Fruit fly (Drosophila melanogaster) whole organism, embryonic: ENCODE results near the gene CG8173.

Source experiments
- Atf6 ChIP-seq: fragments of 200-800 bp; sonication (Bioruptor generic); IDR thresholded peaks from 2 replicates; pipeline ENCODE4 v1.3.6; 2022; ENCODE audit warnings: missing biosample characterization, missing genetic modification characterization
- Blimp-1 ChIP-seq: fragments of 200-800 bp; sonication (Bioruptor generic); optimal IDR thresholded peaks from 3 replicates; lab custom pipeline; 2018; ENCODE audit warnings: missing biosample characterization, missing genetic modification characterization, mild to moderate bottlenecking, moderate library complexity, missing genetic modification reagents
- CG11504 ChIP-seq: fragments of 200-800 bp; sonication (Bioruptor generic); optimal IDR thresholded peaks from 3 replicates; lab custom pipeline; 2019; ENCODE audit warnings: missing biosample characterization, mild to moderate bottlenecking, missing genetic modification characterization, moderate library complexity
- CG11560 ChIP-seq: fragments of 200-800 bp; sonication (Bioruptor generic); IDR thresholded peaks from 3 replicates; pipeline ENCODE4 v1.3.6; 2022; ENCODE audit warnings: missing biosample characterization, missing genetic modification characterization
- CG12236 ChIP-seq: fragments of 200-800 bp; sonication (Bioruptor generic); optimal IDR thresholded peaks from 2 replicates; lab custom pipeline; 2016; ENCODE audit warnings: missing biosample characterization, missing genetic modification characterization
- CG12769 ChIP-seq: fragments of 200-800 bp; sonication (Bioruptor generic); optimal IDR thresholded peaks from 2 replicates; lab custom pipeline; 2019; ENCODE audit warnings: missing biosample characterization, mild to moderate bottlenecking, missing genetic modification characterization, moderate library complexity
- CG13424 ChIP-seq: fragments of 200-800 bp; sonication (Bioruptor generic); optimal IDR thresholded peaks from 2 replicates; lab custom pipeline; 2019; ENCODE audit warnings: missing biosample characterization, mild to moderate bottlenecking, missing genetic modification characterization, moderate library complexity
- CG13894 ChIP-seq: fragments of 200-800 bp; sonication (Bioruptor generic); optimal IDR thresholded peaks from 3 replicates; lab custom pipeline; 2018; ENCODE audit warnings: missing biosample characterization, mild to moderate bottlenecking, missing genetic modification characterization, moderate library complexity
- CG14710 ChIP-seq: fragments of 200-800 bp; sonication (Bioruptor generic); optimal IDR thresholded peaks from 3 replicates; lab custom pipeline; 2019; ENCODE audit warnings: missing biosample characterization, mild to moderate bottlenecking, missing genetic modification characterization, moderate library complexity
- CG16815 ChIP-seq: fragments of 200-800 bp; sonication (Bioruptor generic); optimal IDR thresholded peaks from 3 replicates; lab custom pipeline; 2017; ENCODE audit warnings: missing biosample characterization, mild to moderate bottlenecking, missing genetic modification characterization
- CG1832 ChIP-seq: fragments of 200-800 bp; sonication (Bioruptor generic); optimal IDR thresholded peaks from 2 replicates; lab custom pipeline; 2017; ENCODE audit warnings: missing biosample characterization, mild to moderate bottlenecking, missing genetic modification characterization, inconsistent platforms
- CG2678 ChIP-seq: fragments of 200-800 bp; sonication (Bioruptor generic); optimal IDR thresholded peaks from 3 replicates; lab custom pipeline; 2019; ENCODE audit warnings: missing biosample characterization, mild to moderate bottlenecking, missing genetic modification characterization, moderate library complexity
- CG32532 ChIP-seq: fragments of 200-800 bp; sonication (Bioruptor generic); IDR thresholded peaks from 2 replicates; pipeline ENCODE4 v1.3.6; 2022; ENCODE audit warnings: missing biosample characterization, missing genetic modification characterization
- CG6765 ChIP-seq: fragments of 200-800 bp; sonication (Bioruptor generic); optimal IDR thresholded peaks from 3 replicates; lab custom pipeline; 2017; ENCODE audit warnings: missing biosample characterization, mild to moderate bottlenecking, missing genetic modification characterization
- CG7745 ChIP-seq: fragments of 200-800 bp; sonication (Bioruptor generic); optimal IDR thresholded peaks from 2 replicates; lab custom pipeline; 2018; ENCODE audit warnings: missing biosample characterization, mild to moderate bottlenecking, missing genetic modification characterization, moderate library complexity
- CG9932 ChIP-seq: fragments of 200-800 bp; sonication (Bioruptor generic); IDR thresholded peaks from 2 replicates; pipeline ENCODE4 v1.3.6; 2022; ENCODE audit warnings: missing biosample characterization, missing genetic modification characterization
- CkIIα-i1 ChIP-seq: fragments of 200-800 bp; sonication (Bioruptor generic); IDR thresholded peaks from 2 replicates; pipeline ENCODE4 v1.3.6; 2022; ENCODE audit warnings: missing biosample characterization, missing genetic modification characterization
- CrebB ChIP-seq: fragments of 200-800 bp; sonication (Bioruptor generic); optimal IDR thresholded peaks from 3 replicates; lab custom pipeline; 2018; ENCODE audit warnings: missing biosample characterization, mild to moderate bottlenecking, missing genetic modification characterization
- D ChIP-seq, 2 experiments: fragments of 200-800 bp in 1 of 2; fragments of >200 bp in 1 of 2; sonication (Bioruptor generic) in 1 of 2; optimal IDR thresholded peaks; 2 replicates in 1 of 2; 3 replicates in 1 of 2; lab custom pipeline; 2017; ENCODE audit warnings: mild to moderate bottlenecking in 1 of 2, missing biosample characterization in 1 of 2, missing genetic modification characterization in 1 of 2, missing genetic modification reagents in 1 of 2
- Deaf1 ChIP-seq: fragments of 200-800 bp; optimal IDR thresholded peaks from 3 replicates; lab custom pipeline; 2019; ENCODE audit warnings: missing biosample characterization, mild to moderate bottlenecking, missing genetic modification characterization, moderate library complexity
- Lhr ChIP-seq: fragments of 200-800 bp; sonication (Bioruptor generic); optimal IDR thresholded peaks from 3 replicates; lab custom pipeline; 2017; ENCODE audit warnings: mild to moderate bottlenecking, missing biosample characterization, missing genetic modification reagents, missing genetic modification characterization
- Max ChIP-seq: fragments of 200-800 bp; sonication (Bioruptor generic); optimal IDR thresholded peaks from 2 replicates; lab custom pipeline; 2016; ENCODE audit warnings: missing biosample characterization, mild to moderate bottlenecking, missing genetic modification characterization
- Med ChIP-seq: fragments of 200-800 bp; sonication (Bioruptor generic); peaks from one replicate; lab custom pipeline; 2016; ENCODE audit warnings: missing biosample characterization, missing genetic modification characterization, mild to moderate bottlenecking, inconsistent platforms, moderate library complexity
- Ptx1 ChIP-seq: fragments of 200-800 bp; sonication (Bioruptor generic); IDR thresholded peaks from 2 replicates; pipeline ENCODE4 v1.3.6; 2022; ENCODE audit warnings: missing biosample characterization, missing genetic modification characterization
- Taf1 ChIP-seq: fragments of 200-800 bp; sonication (Bioruptor generic); IDR thresholded peaks from 2 replicates; pipeline ENCODE4 v1.3.6; 2022; ENCODE audit warnings: missing biosample characterization, missing genetic modification characterization
- Trl ChIP-seq, 3 experiments: fragments of >200 bp in 2 of 3; fragments of 200-800 bp in 1 of 3; sonication (Bioruptor generic) in 1 of 3; optimal IDR thresholded peaks; 2 replicates in 1 of 3; 3 replicates in 2 of 3; lab custom pipeline; 2016 to 2017; ENCODE audit warnings: missing biosample characterization in 1 of 3, missing genetic modification characterization in 1 of 3
- Xrp1 ChIP-seq: fragments of 200-800 bp; sonication (Bioruptor generic); IDR thresholded peaks from 2 replicates; pipeline ENCODE4 v1.3.6; 2022; ENCODE audit warnings: missing biosample characterization, missing genetic modification characterization
- aop ChIP-seq: fragments of 200-800 bp; sonication (Bioruptor generic); IDR thresholded peaks from 2 replicates; pipeline ENCODE4 v1.3.6; 2022; ENCODE audit warnings: missing biosample characterization, missing genetic modification characterization
- bowl ChIP-seq: fragments of 200-800 bp; sonication (Bioruptor generic); IDR thresholded peaks from 2 replicates; pipeline ENCODE4 v1.3.6; 2022; ENCODE audit warnings: missing biosample characterization, missing genetic modification characterization
- cato ChIP-seq: fragments of 200-800 bp; sonication (Bioruptor generic); optimal IDR thresholded peaks from 2 replicates; lab custom pipeline; 2016; ENCODE audit warnings: missing biosample characterization, missing genetic modification characterization, borderline replicate concordance
- chn ChIP-seq: fragments of 200-800 bp; sonication (Bioruptor generic); optimal IDR thresholded peaks from 2 replicates; lab custom pipeline; 2016; ENCODE audit warnings: missing biosample characterization, missing genetic modification characterization
- ci ChIP-seq: fragments of 200-800 bp; sonication (Bioruptor generic); IDR thresholded peaks from 3 replicates; pipeline ENCODE4 v1.3.6; 2022; ENCODE audit warnings: missing biosample characterization, missing genetic modification characterization
- croc ChIP-seq: fragments of 200-800 bp; sonication (Bioruptor generic); conservative IDR thresholded peaks from 3 replicates; pipeline ENCODE4 v1.3.6; 2022; ENCODE audit warnings: missing biosample characterization, missing genetic modification characterization
- dm ChIP-seq: fragments of 200-800 bp; sonication (Bioruptor generic); optimal IDR thresholded peaks from 3 replicates; lab custom pipeline; 2016; ENCODE audit warnings: missing biosample characterization, missing genetic modification characterization
- dpn ChIP-seq, 2 experiments: fragments of 200-800 bp; sonication (Bioruptor generic); optimal IDR thresholded peaks; 3 replicates each; lab custom pipeline; 2016; ENCODE audit warnings: missing biosample characterization in 2 of 2, missing genetic modification characterization in 2 of 2
- emc ChIP-seq: fragments of 200-800 bp; sonication (Bioruptor generic); optimal IDR thresholded peaks from 2 replicates; lab custom pipeline; 2016; ENCODE audit warnings: missing biosample characterization, missing genetic modification characterization
- exex ChIP-seq: fragments of 200-800 bp; sonication (Bioruptor generic); optimal IDR thresholded peaks from 4 replicates; lab custom pipeline; 2018; ENCODE audit warnings: missing biosample characterization, mild to moderate bottlenecking, missing genetic modification characterization, moderate library complexity
- grau ChIP-seq: fragments of 200-800 bp; optimal IDR thresholded peaks from 3 replicates; lab custom pipeline; 2019; ENCODE audit warnings: missing biosample characterization, mild to moderate bottlenecking, missing genetic modification characterization, moderate library complexity
- grn ChIP-seq: fragments of 200-800 bp; sonication (Bioruptor generic); optimal IDR thresholded peaks from 3 replicates; lab custom pipeline; 2017; ENCODE audit warnings: missing biosample characterization, missing genetic modification characterization
- hb ChIP-seq: fragments of 200-800 bp; sonication (Bioruptor generic); IDR thresholded peaks from 3 replicates; pipeline ENCODE4 v1.3.6; 2022; ENCODE audit warnings: missing biosample characterization, missing genetic modification characterization; ENCODE audit not compliant: partially characterized antibody
- hbn ChIP-seq: fragments of 200-800 bp; sonication (Bioruptor generic); IDR thresholded peaks from 2 replicates; pipeline ENCODE4 v1.3.6; 2022; ENCODE audit warnings: missing biosample characterization, missing genetic modification characterization; ENCODE audit not compliant: partially characterized antibody
- jing ChIP-seq: fragments of 200-800 bp; sonication (Bioruptor generic); optimal IDR thresholded peaks from 2 replicates; lab custom pipeline; 2018; ENCODE audit warnings: missing biosample characterization, mild to moderate bottlenecking, missing genetic modification characterization
- mam ChIP-seq: fragments of 200-800 bp; sonication (Bioruptor generic); optimal IDR thresholded peaks from 3 replicates; lab custom pipeline; 2016; ENCODE audit warnings: missing biosample characterization, missing genetic modification characterization
- phol ChIP-seq: fragments of 200-800 bp; sonication (Bioruptor generic); optimal IDR thresholded peaks from 3 replicates; lab custom pipeline; 2018; ENCODE audit warnings: missing biosample characterization, mild to moderate bottlenecking, missing genetic modification characterization, moderate library complexity
- sens ChIP-seq: fragments of 200-800 bp; sonication (Bioruptor generic); peaks from one replicate; lab custom pipeline; 2016; ENCODE audit warnings: missing biosample characterization, missing genetic modification characterization
- slou ChIP-seq: fragments of 200-800 bp; sonication (Bioruptor generic); optimal IDR thresholded peaks from 3 replicates; lab custom pipeline; 2016; ENCODE audit warnings: missing biosample characterization, missing genetic modification characterization
- tin ChIP-seq: fragments of 200-800 bp; sonication (Bioruptor generic); optimal IDR thresholded peaks from 3 replicates; lab custom pipeline; 2016; ENCODE audit warnings: missing biosample characterization, missing genetic modification characterization
- yki ChIP-seq: fragments of >200 bp; optimal IDR thresholded peaks from 3 replicates; lab custom pipeline; 2018
- zfh2 ChIP-seq: fragments of 200-800 bp; sonication (Bioruptor generic); optimal IDR thresholded peaks from 2 replicates; lab custom pipeline; 2016; ENCODE audit warnings: missing biosample characterization, missing genetic modification characterization

CG8173 gene

dm6 chrX:17741019-17741863 lies 31.8 kb upstream of the CG8173 start (continued):
- TF ChIP-seq Lhr = no peak
- peak; percentile 13 for TF ChIP-seq CG12769 (tag; lab: Kevin White, UChicago)
- TF ChIP-seq zfh2 = no peak
- TF ChIP-seq CG11504 (tag; lab: Kevin White, UChicago) = peak; percentile 30
- peak; percentile 10 for TF ChIP-seq CG13894
- TF ChIP-seq grn (GFP tag; lab: Kevin White, UChicago) = peak; percentile 79
- no peak for TF ChIP-seq CG6765 (GFP tag; lab: Kevin White, UChicago)
- peak; percentile 14 for TF ChIP-seq grau (tag; lab: Kevin White, UChicago)
- no peak for TF ChIP-seq tin (GFP tag; lab: Kevin White, UChicago)
- no peak for TF ChIP-seq croc (GFP tag; lab: Robert Waterston, UW)
- TF ChIP-seq hb (GFP tag; lab: Robert Waterston, UW) = no peak
- no peak for TF ChIP-seq Taf1 (GFP tag; lab: Robert Waterston, UW)
- TF ChIP-seq CG9932 = peak; percentile 44
- TF ChIP-seq Max = no peak
- TF ChIP-seq chn (GFP tag; lab: Kevin White, UChicago) = no peak
- TF ChIP-seq CG16815 (GFP tag; lab: Kevin White, UChicago) = peak; percentile 18
- TF ChIP-seq aop (GFP tag; lab: Robert Waterston, UW) = no peak
- TF ChIP-seq emc (GFP tag; lab: Kevin White, UChicago) = no peak
- TF ChIP-seq CG13424 = no peak
- no peak for TF ChIP-seq CkIIα-i1
- no peak for TF ChIP-seq dm
- peak; percentile 19 for TF ChIP-seq CG2678 (tag; lab: Kevin White, UChicago)
- TF ChIP-seq cato = no peak
- TF ChIP-seq CG7745 (tag; lab: Kevin White, UChicago) = no peak
- no peak for TF ChIP-seq yki (lab: Kevin White, UChicago)
- peak; percentile 6 for TF ChIP-seq phol (tag; lab: Kevin White, UChicago)
- no peak for TF ChIP-seq slou (GFP tag; lab: Kevin White, UChicago)
- no peak for TF ChIP-seq CrebB (tag; lab: Kevin White, UChicago)
- 0 out of 2 replicates have a peak, but pooled peaks have one; percentile 24 for TF ChIP-seq CG32532
- TF ChIP-seq CG14710 (tag; lab: Kevin White, UChicago) = peak; percentile 14
- no peak for TF ChIP-seq mam (GFP tag; lab: Kevin White, UChicago)
- no peak for TF ChIP-seq hbn (GFP tag; lab: Robert Waterston, UW)
- TF ChIP-seq bowl (GFP tag; lab: Robert Waterston, UW) = no peak

DNA sequence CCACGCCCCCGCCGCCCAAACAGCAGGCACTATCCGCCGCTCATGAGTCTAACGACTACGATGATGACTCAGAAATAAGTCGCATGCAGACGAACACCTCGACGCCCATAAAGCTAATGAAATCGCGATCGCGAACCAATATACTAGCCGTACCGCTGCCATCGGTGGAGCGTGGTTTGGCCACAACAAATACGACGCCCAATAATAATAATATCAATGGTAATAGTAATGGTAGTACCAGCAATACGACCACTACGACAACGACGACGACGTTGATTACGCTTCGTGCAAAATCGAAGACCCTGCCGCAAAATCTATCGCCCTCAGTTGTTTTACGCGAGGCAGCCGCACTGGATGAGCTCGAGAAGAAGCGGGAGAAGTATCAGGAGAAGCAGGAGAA lies 30.5 kb upstream of the CG8173 start:
- TF ChIP-seq sens (GFP tag; lab: Kevin White, UChicago) (peak; percentile 8), exex (tag; lab: Kevin White, UChicago) (peak; percentile 40), Deaf1 (peak; percentile 78), Med (GFP tag; lab: Kevin White, UChicago) (peak; percentile 80), ci (GFP tag; lab: Robert Waterston, UW) (no peak)

DNA sequence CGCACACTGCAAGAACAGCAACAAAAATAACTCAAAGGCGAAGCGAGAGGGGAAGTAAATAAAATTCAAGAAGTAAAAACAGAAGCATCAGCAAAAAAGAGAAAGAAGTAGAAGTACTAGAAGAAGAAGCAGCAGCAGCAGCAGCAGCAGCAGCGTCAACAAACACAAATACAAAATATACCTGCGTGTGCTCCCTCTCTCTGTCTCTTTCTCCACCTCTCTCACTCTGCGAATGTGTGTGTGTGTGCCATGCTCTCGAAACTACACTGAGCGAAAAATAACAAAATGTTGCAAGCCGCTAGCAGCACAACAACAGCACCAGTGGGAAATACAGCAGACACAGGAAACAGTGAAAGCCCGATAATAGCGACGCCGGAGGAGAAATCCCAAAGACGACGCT lies 29.5 kb upstream of the CG8173 start:
- TF ChIP-seq Atf6 (GFP tag; lab: Robert Waterston, UW) (no peak), dpn (GFP tag; optimal IDR thresholded peaks at IDR 0.05; lab: Kevin White, UChicago) (peak in 1 of 2 experiments; percentile 22), CG11560 (no peak), Blimp-1 (GFP tag; lab: Kevin White, UChicago) (no peak), CG12236 (GFP tag; lab: Kevin White, UChicago) (no peak), Ptx1 (GFP tag; lab: Robert Waterston, UW) (no peak), Xrp1 (GFP tag; lab: Robert Waterston, UW) (peak; percentile 32; the same call in 1 of the 2 replicates), jing (no peak), Trl (optimal IDR thresholded peaks at IDR 0.05; lab: Kevin White, UChicago) (peak; percentile 50 to 52), Trl (GFP tag; optimal IDR thresholded peaks at IDR 0.05; lab: Kevin White, UChicago) (no peak), D (optimal IDR thresholded peaks at IDR 0.05; lab: Kevin White, UChicago) (no peak), D (GFP tag; optimal IDR thresholded peaks at IDR 0.05; lab: Kevin White, UChicago) (no peak), CG1832 (GFP tag; lab: Kevin White, UChicago) (peak; percentile 72)
